Worm (Caenorhabditis elegans) whole organism, L4 larva: Measurements from ENCODE around the gene C09B8.3.

Experiments
- ces-1 ChIP-seq: fragments of 150-350 bp; sonication (generic microtip); optimal IDR thresholded peaks from 4 replicates; lab custom pipeline; 2014; ENCODE audit warnings: missing biosample characterization, missing genetic modification reagents, missing genetic modification characterization
- cey-2 ChIP-seq: sonication (generic microtip); optimal IDR thresholded peaks from 3 replicates; lab custom pipeline; 2017; ENCODE audit warnings: missing genetic modification characterization, mild to moderate bottlenecking, missing compliant biosample characterization, antibody characterized with exemption, borderline replicate concordance; ENCODE audit not compliant: insufficient read depth
- lin-15B ChIP-seq: fragments of 150-350 bp; sonication (generic microtip); optimal IDR thresholded peaks from 3 replicates; lab custom pipeline; 2014; ENCODE audit warnings: missing biosample characterization, missing genetic modification characterization
- mep-1 ChIP-seq: fragments of 150-350 bp; sonication (generic microtip); optimal IDR thresholded peaks from 3 replicates; lab custom pipeline; 2014; ENCODE audit warnings: missing biosample characterization, missing genetic modification characterization
- nhr-28 ChIP-seq: fragments of 150-350 bp; optimal IDR thresholded peaks from 2 replicates; lab custom pipeline; 2014; ENCODE audit warnings: missing biosample characterization, missing genetic modification characterization
- snpc-1.2 ChIP-seq: fragments of 200-800 bp; sonication (Bioruptor generic); IDR thresholded peaks from 2 replicates; pipeline ENCODE4 v1.3.6; 2022; ENCODE audit warnings: missing genetic modification reagents, missing genetic modification characterization, missing compliant biosample characterization

- TF ChIP-seq nhr-28 (tag; lab: Kevin White, UChicago) (peak; percentile 47), mep-1 (tag; lab: Kevin White, UChicago) (peak; percentile 12), cey-2 (no peak), ces-1 (GFP tag; lab: Kevin White, UChicago) (no peak), snpc-1.2 (no peak), lin-15B (tag; lab: Kevin White, UChicago) (no peak)
These were observed 48.8 kb upstream of the C09B8.3 start for ce11 chrX:6059163-6059782.
